Worm (Caenorhabditis elegans) whole organism, L4 larva: ENCODE data around the gene gtf-2F2.

Source experiments
- F44E2.7 ChIP-seq: fragments of 200-800 bp; sonication (Bioruptor generic); IDR thresholded peaks from 2 replicates; pipeline ENCODE4 v2.1.2; 2022; ENCODE audit warnings: missing genetic modification characterization, missing compliant biosample characterization
- T26A8.4 ChIP-seq: fragments of 200-800 bp; sonication (Bioruptor generic); IDR thresholded peaks from 2 replicates; pipeline ENCODE4 v1.3.6; 2022; ENCODE audit warnings: missing genetic modification characterization, missing compliant biosample characterization
- Y48G9A.11 ChIP-seq: fragments of 200-800 bp; sonication (Bioruptor generic); IDR thresholded peaks from 2 replicates; pipeline ENCODE4 v1.3.6; 2022; ENCODE audit warnings: missing genetic modification reagents, missing genetic modification characterization, missing compliant biosample characterization
- Y75B8A.6 ChIP-seq: fragments of 200-800 bp; sonication (Bioruptor generic); IDR thresholded peaks from 2 replicates; pipeline ENCODE4 v1.3.6; 2022; ENCODE audit warnings: missing genetic modification reagents, missing genetic modification characterization, missing compliant biosample characterization
- aha-1 ChIP-seq: fragments of 150-350 bp; peaks from one replicate; lab custom pipeline; 2014; ENCODE audit warnings: missing biosample characterization, missing genetic modification characterization
- aly-2 ChIP-seq: sonication (generic microtip); optimal IDR thresholded peaks from 2 replicates; lab custom pipeline; 2018; ENCODE audit warnings: missing biosample characterization, missing genetic modification characterization
- arid-1 ChIP-seq: fragments of 200-800 bp; sonication (Bioruptor generic); conservative IDR thresholded peaks from 2 replicates; pipeline ENCODE4 v1.3.6; 2022; ENCODE audit warnings: missing genetic modification reagents, missing genetic modification characterization, missing compliant biosample characterization
- ceh-44 ChIP-seq: fragments of 200-800 bp; sonication (Bioruptor generic); IDR thresholded peaks from 2 replicates; pipeline ENCODE4 v1.3.6; 2022; ENCODE audit warnings: missing genetic modification reagents, missing genetic modification characterization, missing compliant biosample characterization
- cey-2 ChIP-seq: sonication (generic microtip); optimal IDR thresholded peaks from 3 replicates; lab custom pipeline; 2017; ENCODE audit warnings: missing genetic modification characterization, mild to moderate bottlenecking, missing compliant biosample characterization, antibody characterized with exemption, borderline replicate concordance; ENCODE audit not compliant: insufficient read depth
- ctbp-1 ChIP-seq: fragments of 200-800 bp; sonication (Bioruptor generic); IDR thresholded peaks from 2 replicates; pipeline ENCODE4 v1.3.6; 2022; ENCODE audit warnings: missing genetic modification reagents, missing genetic modification characterization, missing compliant biosample characterization
- daf-12 ChIP-seq: fragments of 150-350 bp; optimal IDR thresholded peaks from 2 replicates; lab custom pipeline; 2014; ENCODE audit warnings: missing biosample characterization, missing genetic modification reagents, missing genetic modification characterization
- daf-16 ChIP-seq, 3 experiments: sonication (generic microtip); optimal IDR thresholded peaks; 2 replicates each; lab custom pipeline; 2016 to 2017; ENCODE audit warnings: missing genetic modification characterization in 3 of 3, missing genetic modification reagents in 3 of 3, mild to moderate bottlenecking in 2 of 3, missing compliant biosample characterization in 2 of 3, missing biosample characterization in 1 of 3, moderate library complexity in 1 of 3
- dmd-6 ChIP-seq: fragments of 200-800 bp; sonication (Bioruptor generic); IDR thresholded peaks from 2 replicates; pipeline ENCODE4 v1.3.6; 2022; ENCODE audit warnings: missing genetic modification reagents, missing genetic modification characterization, missing compliant biosample characterization
- dmd-9 ChIP-seq: fragments of 200-800 bp; sonication (Bioruptor generic); IDR thresholded peaks from 2 replicates; pipeline ENCODE4 v1.3.6; 2022; ENCODE audit warnings: missing genetic modification reagents, missing genetic modification characterization, missing compliant biosample characterization
- dpl-1 ChIP-seq: fragments of 150-350 bp; optimal IDR thresholded peaks from 2 replicates; lab custom pipeline; 2014; ENCODE audit warnings: missing biosample characterization, missing genetic modification reagents, missing genetic modification characterization
- egl-27 ChIP-seq: sonication (generic microtip); optimal IDR thresholded peaks from 3 replicates; lab custom pipeline; 2017; ENCODE audit warnings: missing biosample characterization, missing genetic modification reagents, missing genetic modification characterization
- fkh-10 ChIP-seq: fragments of 150-350 bp; optimal IDR thresholded peaks from 2 replicates; lab custom pipeline; 2014; ENCODE audit warnings: missing biosample characterization, missing genetic modification reagents, missing genetic modification characterization
- hif-1 ChIP-seq, 2 experiments: sonication (generic microtip); optimal IDR thresholded peaks; 2 replicates each; lab custom pipeline; 2016 to 2017; ENCODE audit warnings: missing compliant biosample characterization in 2 of 2, missing genetic modification characterization in 2 of 2, missing genetic modification reagents in 2 of 2, missing genotype in 2 of 2, mild to moderate bottlenecking in 1 of 2
- hlh-11 ChIP-seq: fragments of 200-800 bp; sonication (Bioruptor generic); optimal IDR thresholded peaks from 2 replicates; lab custom pipeline; 2018; ENCODE audit warnings: mild to moderate bottlenecking, missing genetic modification characterization, missing compliant biosample characterization
- hmg-1.1 ChIP-seq: fragments of 200-800 bp; sonication (Bioruptor generic); IDR thresholded peaks from 2 replicates; pipeline ENCODE4 v1.3.6; 2022; ENCODE audit warnings: missing genetic modification reagents, missing genetic modification characterization, missing compliant biosample characterization
- lin-1 ChIP-seq: fragments of 200-800 bp; sonication (Bioruptor generic); IDR thresholded peaks from 2 replicates; pipeline ENCODE4 v1.3.6; 2022; ENCODE audit warnings: missing genetic modification reagents, missing genetic modification characterization, missing compliant biosample characterization
- lin-13 ChIP-seq: fragments of 150-350 bp; optimal IDR thresholded peaks from 2 replicates; lab custom pipeline; 2014; ENCODE audit warnings: missing biosample characterization, missing genetic modification reagents, missing genetic modification characterization
- lin-15B ChIP-seq: fragments of 150-350 bp; sonication (generic microtip); optimal IDR thresholded peaks from 3 replicates; lab custom pipeline; 2014; ENCODE audit warnings: missing biosample characterization, missing genetic modification characterization
- lin-29 ChIP-seq: fragments of 200-800 bp; sonication (Bioruptor generic); IDR thresholded peaks from 2 replicates; pipeline ENCODE4 v1.3.6; 2022; ENCODE audit warnings: missing genetic modification reagents, missing genetic modification characterization, missing compliant biosample characterization
- lin-38 ChIP-seq: fragments of 200-800 bp; sonication (Bioruptor generic); IDR thresholded peaks from 2 replicates; pipeline ENCODE4 v1.3.6; 2022; ENCODE audit warnings: missing genetic modification reagents, missing genetic modification characterization, missing compliant biosample characterization
- lir-3 ChIP-seq: sonication (generic microtip); optimal IDR thresholded peaks from 2 replicates; lab custom pipeline; 2016; ENCODE audit warnings: mild to moderate bottlenecking, missing genetic modification characterization, missing compliant biosample characterization
- mdl-1 ChIP-seq, 2 experiments: fragments of 150-350 bp in 1 of 2; sonication (generic microtip) in 1 of 2; optimal IDR thresholded peaks; 2 replicates each; lab custom pipeline; 2014 to 2017; ENCODE audit warnings: missing biosample characterization in 2 of 2, missing genetic modification characterization in 2 of 2
- mep-1 ChIP-seq: fragments of 150-350 bp; sonication (generic microtip); optimal IDR thresholded peaks from 3 replicates; lab custom pipeline; 2014; ENCODE audit warnings: missing biosample characterization, missing genetic modification characterization
- mes-2 ChIP-seq: sonication (generic microtip); optimal IDR thresholded peaks from 2 replicates; lab custom pipeline; 2016; ENCODE audit warnings: missing genotype, mild to moderate bottlenecking, missing genetic modification characterization, missing compliant biosample characterization; ENCODE audit not compliant: poor library complexity, severe bottlenecking
- nhr-10 ChIP-seq: fragments of 150-350 bp; optimal IDR thresholded peaks from 2 replicates; lab custom pipeline; 2014; ENCODE audit warnings: missing biosample characterization, missing genetic modification characterization
- nhr-102 ChIP-seq: sonication (generic microtip); optimal IDR thresholded peaks from 2 replicates; lab custom pipeline; 2016; ENCODE audit warnings: mild to moderate bottlenecking, missing genetic modification characterization, moderate library complexity, missing compliant biosample characterization
- nhr-11 ChIP-seq: fragments of 150-350 bp; optimal IDR thresholded peaks from 2 replicates; lab custom pipeline; 2014; ENCODE audit warnings: missing biosample characterization, missing genetic modification characterization
- nhr-237 ChIP-seq: sonication (generic microtip); optimal IDR thresholded peaks from 2 replicates; lab custom pipeline; 2017; ENCODE audit warnings: missing biosample characterization, missing genetic modification characterization
- nhr-28 ChIP-seq: fragments of 150-350 bp; optimal IDR thresholded peaks from 2 replicates; lab custom pipeline; 2014; ENCODE audit warnings: missing biosample characterization, missing genetic modification characterization
- nhr-76 ChIP-seq: fragments of 150-350 bp; optimal IDR thresholded peaks from 2 replicates; lab custom pipeline; 2014; ENCODE audit warnings: missing biosample characterization, missing genetic modification characterization
- nhr-77 ChIP-seq: fragments of 150-350 bp; optimal IDR thresholded peaks from 2 replicates; lab custom pipeline; 2014; ENCODE audit warnings: missing biosample characterization, missing genetic modification characterization
- rbr-2 ChIP-seq: sonication (generic microtip); optimal IDR thresholded peaks from 2 replicates; lab custom pipeline; 2016; ENCODE audit warnings: missing genotype, missing genetic modification characterization, missing compliant biosample characterization
- saeg-2 ChIP-seq: fragments of 200-800 bp; sonication (Bioruptor generic); IDR thresholded peaks from 2 replicates; pipeline ENCODE4 v1.3.6; 2022; ENCODE audit warnings: missing genetic modification reagents, missing genetic modification characterization, missing compliant biosample characterization
- spr-3 ChIP-seq: fragments of 200-800 bp; sonication (Bioruptor generic); optimal IDR thresholded peaks from 2 replicates; lab custom pipeline; 2018; ENCODE audit warnings: mild to moderate bottlenecking, missing genetic modification characterization, missing compliant biosample characterization
- tra-1 ChIP-seq: fragments of 200-800 bp; sonication (Bioruptor generic); IDR thresholded peaks from 2 replicates; pipeline ENCODE4 v1.3.6; 2022; ENCODE audit warnings: missing genetic modification reagents, missing genetic modification characterization, missing compliant biosample characterization
- unc-62 ChIP-seq, 3 experiments: fragments of 150-350 bp in 1 of 3; sonication (generic microtip); optimal IDR thresholded peaks in 2 of 3; peaks in 1 of 3; 1 replicate in 1 of 3; 2 replicates in 2 of 3; lab custom pipeline; 2014 to 2017; ENCODE audit warnings: missing biosample characterization in 3 of 3, missing genetic modification characterization in 3 of 3, missing genetic modification reagents in 3 of 3, missing genotype in 1 of 3
- ztf-7 ChIP-seq: fragments of 150-350 bp; optimal IDR thresholded peaks from 2 replicates; lab custom pipeline; 2014; ENCODE audit warnings: missing biosample characterization, missing genetic modification characterization

The gtf-2F2 gene

DNA sequence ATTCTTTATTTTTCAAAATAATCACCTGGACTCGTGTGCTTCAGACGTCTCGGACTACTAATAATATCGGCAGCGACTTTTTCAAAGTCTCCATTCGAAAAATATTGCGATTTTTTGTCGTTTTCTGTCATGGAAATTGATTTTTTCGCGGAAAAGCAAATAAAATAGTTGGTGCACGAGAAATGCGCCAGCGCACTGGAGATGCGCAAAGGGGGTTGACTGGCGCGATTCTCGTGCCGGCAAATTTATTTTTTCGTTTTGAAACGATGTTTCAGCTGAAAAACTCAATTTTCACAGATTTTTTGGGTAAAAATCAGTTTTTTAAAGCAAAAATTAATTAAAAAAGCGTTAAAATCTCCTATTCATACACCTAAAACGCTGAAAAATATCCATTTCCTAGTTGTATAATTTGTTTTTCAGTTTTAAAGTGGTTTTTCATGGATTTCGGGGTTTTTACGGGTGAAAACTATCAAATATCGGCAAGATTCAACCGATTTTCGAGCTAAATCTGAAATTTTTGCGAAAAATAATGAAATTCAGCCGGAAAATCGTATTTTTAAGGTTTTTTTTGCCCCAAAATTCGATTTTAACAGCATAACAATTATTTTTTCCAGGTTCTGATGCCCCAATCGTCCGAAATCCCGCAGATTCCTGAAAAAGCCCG lies 3.4 kb upstream of the gtf-2F2 start, which contains the start of the genes reps-1 and Y39B6A.37 (continued):
- TF ChIP-seq mep-1 (tag; lab: Kevin White, UChicago): peak; percentile 77
- TF ChIP-seq tra-1: 0 out of 2 replicates have a peak, but pooled peaks have one; percentile 47
- peak; percentile 44 for TF ChIP-seq nhr-77 (tag; lab: Kevin White, UChicago)
- no peak for TF ChIP-seq ceh-44 (GFP tag; lab: Robert Waterston, UW)
- peak; percentile 68 for TF ChIP-seq aha-1
- peak; percentile 13 for TF ChIP-seq spr-3 (GFP tag; lab: Kevin White, UChicago)
- TF ChIP-seq nhr-28 (tag; lab: Kevin White, UChicago): peak; percentile 44
- peak in 1 of 2 experiments; percentile 7 for TF ChIP-seq daf-16 (GFP tag; optimal IDR thresholded peaks at IDR 0.05; lab: Kevin White, UChicago)
- peak; percentile 36 for TF ChIP-seq daf-16 (tag; optimal IDR thresholded peaks at IDR 0.05; lab: Kevin White, UChicago)
- TF ChIP-seq arid-1: 0 out of 2 replicates have a peak, but pooled peaks have one; percentile 16
- no peak for TF ChIP-seq egl-27 (tag; lab: Kevin White, UChicago)
- peak; percentile 64 for TF ChIP-seq nhr-102 (tag; lab: Kevin White, UChicago)
- TF ChIP-seq fkh-10 (GFP tag; lab: Kevin White, UChicago): no peak
- no peak for TF ChIP-seq saeg-2 (GFP tag; lab: Robert Waterston, UW)
- TF ChIP-seq hif-1 (tag; optimal IDR thresholded peaks at IDR 0.05; lab: Kevin White, UChicago): peak in 1 of 2 experiments; percentile 27
- no peak for TF ChIP-seq Y75B8A.6 (GFP tag; lab: Robert Waterston, UW)
- TF ChIP-seq Y48G9A.11 (GFP tag; lab: Robert Waterston, UW): peak; percentile 57; the same call in 1 of the 2 replicates
- TF ChIP-seq rbr-2: peak; percentile 67
- no peak for TF ChIP-seq lin-15B (tag; lab: Kevin White, UChicago)
- peak; percentile 75 for TF ChIP-seq dpl-1 (GFP tag; lab: Kevin White, UChicago)
- peak; percentile 60 for TF ChIP-seq dmd-6 (GFP tag; lab: Robert Waterston, UW)
- no peak for TF ChIP-seq daf-12
- TF ChIP-seq hmg-1.1: peak; percentile 46; the same call in 1 of the 2 replicates
- TF ChIP-seq lin-13 (GFP tag; lab: Kevin White, UChicago): peak; percentile 72
- TF ChIP-seq hlh-11 (tag; lab: Kevin White, UChicago): peak; percentile 53
- TF ChIP-seq lin-29 (GFP tag; lab: Robert Waterston, UW): 0 out of 2 replicates have a peak, but pooled peaks have one; percentile 36
- TF ChIP-seq nhr-76: no peak
- no peak for TF ChIP-seq cey-2
- TF ChIP-seq ctbp-1 (GFP tag; lab: Robert Waterston, UW): no peak
- no peak for TF ChIP-seq F44E2.7 (GFP tag; lab: Robert Waterston, UW)
- TF ChIP-seq lin-38: peak; percentile 84
- peak; percentile 81 for TF ChIP-seq dmd-9
- TF ChIP-seq unc-62 (GFP tag; optimal IDR thresholded peaks at IDR 0.05 in 1 of 2; lab: Kevin White, UChicago): no peak
- no peak for TF ChIP-seq unc-62 (tag; optimal IDR thresholded peaks at IDR 0.05; lab: Kevin White, UChicago)
- TF ChIP-seq nhr-237: no peak
- no peak for TF ChIP-seq lin-1 (GFP tag; lab: Robert Waterston, UW)
- no peak for TF ChIP-seq aly-2
- TF ChIP-seq mdl-1 (tag; optimal IDR thresholded peaks at IDR 0.05; lab: Kevin White, UChicago): no peak
- TF ChIP-seq mes-2 (tag; lab: Kevin White, UChicago): peak; percentile 84
- TF ChIP-seq nhr-10 (tag; lab: Kevin White, UChicago): no peak
- TF ChIP-seq T26A8.4: peak; percentile 75
- no peak for TF ChIP-seq lir-3 (tag; lab: Kevin White, UChicago)
- peak; percentile 43 for TF ChIP-seq nhr-11
- TF ChIP-seq ztf-7: no peak
